Fruit fly (Drosophila melanogaster) whole organism, embryonic: ENCODE results near the gene mld.
A peak's percentile ranks its signal among the peaks of the same experiment; 100 is the strongest.

Experiments
- ATbp ChIP-seq: fragments of 200-800 bp; sonication (Bioruptor generic); optimal IDR thresholded peaks from 2 replicates; lab custom pipeline; 2017; ENCODE audit warnings: missing biosample characterization, mild to moderate bottlenecking, missing genetic modification characterization, missing genetic modification reagents
- Antp ChIP-seq: fragments of 200-800 bp; sonication (Bioruptor generic); optimal IDR thresholded peaks from 3 replicates; lab custom pipeline; 2016; ENCODE audit warnings: missing biosample characterization, missing genetic modification characterization
- CG10147 ChIP-seq: fragments of 200-800 bp; sonication (Bioruptor generic); optimal IDR thresholded peaks from 2 replicates; lab custom pipeline; 2019; ENCODE audit warnings: missing biosample characterization, mild to moderate bottlenecking, missing genetic modification characterization, moderate library complexity
- CG10366 ChIP-seq: fragments of 200-800 bp; sonication (Bioruptor generic); IDR thresholded peaks from 2 replicates; pipeline ENCODE4 v1.3.6; 2022; ENCODE audit warnings: missing biosample characterization, missing genetic modification characterization
- CG13123 ChIP-seq: fragments of 200-800 bp; sonication (Bioruptor generic); optimal IDR thresholded peaks from 2 replicates; lab custom pipeline; 2016; ENCODE audit warnings: missing biosample characterization, missing genetic modification characterization
- CG15073 ChIP-seq: fragments of 200-800 bp; sonication (Bioruptor generic); optimal IDR thresholded peaks from 2 replicates; lab custom pipeline; 2016; ENCODE audit warnings: missing biosample characterization, missing genetic modification characterization
- CG2889 ChIP-seq: fragments of 200-800 bp; sonication (Bioruptor generic); IDR thresholded peaks from 3 replicates; pipeline ENCODE4 v1.3.6; 2022; ENCODE audit warnings: missing biosample characterization, missing genetic modification characterization
- CG3065 ChIP-seq: fragments of 200-800 bp; sonication (Bioruptor generic); optimal IDR thresholded peaks from 2 replicates; lab custom pipeline; 2016; ENCODE audit warnings: missing biosample characterization, missing genetic modification characterization
- CG4617 ChIP-seq: fragments of 200-800 bp; sonication (Bioruptor generic); optimal IDR thresholded peaks from 3 replicates; lab custom pipeline; 2016; ENCODE audit warnings: missing biosample characterization, missing genetic modification characterization, borderline replicate concordance
- CG6765 ChIP-seq: fragments of 200-800 bp; sonication (Bioruptor generic); optimal IDR thresholded peaks from 3 replicates; lab custom pipeline; 2017; ENCODE audit warnings: missing biosample characterization, mild to moderate bottlenecking, missing genetic modification characterization
- CG7839 ChIP-seq: fragments of 200-800 bp; sonication (Bioruptor generic); optimal IDR thresholded peaks from 3 replicates; lab custom pipeline; 2018; ENCODE audit warnings: missing biosample characterization, mild to moderate bottlenecking, missing genetic modification characterization, moderate library complexity
- CG8290 ChIP-seq, 3 experiments: fragments of 200-800 bp; sonication (Bioruptor generic); optimal IDR thresholded peaks; 2 replicates each; lab custom pipeline; 2016 to 2019; ENCODE audit warnings: missing biosample characterization in 3 of 3, missing genetic modification characterization in 3 of 3, mild to moderate bottlenecking in 2 of 3, moderate library complexity in 1 of 3
- CG8388 ChIP-seq: fragments of 200-800 bp; sonication (Bioruptor generic); optimal IDR thresholded peaks from 2 replicates; lab custom pipeline; 2019; ENCODE audit warnings: missing biosample characterization, mild to moderate bottlenecking, missing genetic modification characterization, moderate library complexity
- CG9609 ChIP-seq: fragments of 200-800 bp; sonication (Bioruptor generic); optimal IDR thresholded peaks from 3 replicates; lab custom pipeline; 2016; ENCODE audit warnings: missing biosample characterization, missing genetic modification characterization
- CG9797 ChIP-seq: fragments of 200-800 bp; sonication (Bioruptor generic); optimal IDR thresholded peaks from 3 replicates; lab custom pipeline; 2018; ENCODE audit warnings: missing biosample characterization, mild to moderate bottlenecking, missing genetic modification characterization
- D ChIP-seq, 2 experiments: fragments of 200-800 bp in 1 of 2; fragments of >200 bp in 1 of 2; sonication (Bioruptor generic) in 1 of 2; optimal IDR thresholded peaks; 2 replicates in 1 of 2; 3 replicates in 1 of 2; lab custom pipeline; 2017; ENCODE audit warnings: mild to moderate bottlenecking in 1 of 2, missing biosample characterization in 1 of 2, missing genetic modification characterization in 1 of 2, missing genetic modification reagents in 1 of 2
- Dfd ChIP-seq, 2 experiments: fragments of >200 bp; optimal IDR thresholded peaks; 2 replicates each; lab custom pipeline; 2017; ENCODE audit warnings: missing biosample characterization in 2 of 2, missing genetic modification characterization in 2 of 2
- HLH3B ChIP-seq: fragments of 200-800 bp; sonication (Bioruptor generic); IDR thresholded peaks from 2 replicates; pipeline ENCODE4 v1.3.6; 2022; ENCODE audit warnings: missing biosample characterization, missing genetic modification characterization
- Hand ChIP-seq: fragments of 200-800 bp; sonication (Bioruptor generic); optimal IDR thresholded peaks from 2 replicates; lab custom pipeline; 2017; ENCODE audit warnings: mild to moderate bottlenecking, missing biosample characterization, missing genetic modification reagents, missing genetic modification characterization
- Hmr ChIP-seq: fragments of 200-800 bp; sonication (Bioruptor generic); optimal IDR thresholded peaks from 3 replicates; lab custom pipeline; 2017; ENCODE audit warnings: mild to moderate bottlenecking, missing biosample characterization, missing genetic modification reagents, missing genetic modification characterization
- Lpt ChIP-seq: fragments of >200 bp; optimal IDR thresholded peaks from 2 replicates; lab custom pipeline; 2018; ENCODE audit warnings: missing biosample characterization, missing genetic modification characterization
- Max ChIP-seq: fragments of 200-800 bp; sonication (Bioruptor generic); optimal IDR thresholded peaks from 2 replicates; lab custom pipeline; 2016; ENCODE audit warnings: missing biosample characterization, mild to moderate bottlenecking, missing genetic modification characterization
- Neu2 ChIP-seq: fragments of 200-800 bp; sonication (Bioruptor generic); optimal IDR thresholded peaks from 3 replicates; lab custom pipeline; 2016; ENCODE audit warnings: missing biosample characterization, missing genetic modification characterization, borderline replicate concordance
- NfI ChIP-seq: fragments of 200-800 bp; sonication (Bioruptor generic); optimal IDR thresholded peaks from 3 replicates; lab custom pipeline; 2018; ENCODE audit warnings: missing biosample characterization, mild to moderate bottlenecking, missing genetic modification characterization, moderate library complexity
- Poxn ChIP-seq: fragments of 200-800 bp; sonication (Bioruptor generic); IDR thresholded peaks from 2 replicates; pipeline ENCODE4 v1.3.6; 2022; ENCODE audit warnings: missing biosample characterization, missing genetic modification characterization
- Sin3A ChIP-seq: fragments of >200 bp; optimal IDR thresholded peaks from 2 replicates; lab custom pipeline; 2018
- TFAM ChIP-seq: fragments of 200-800 bp; sonication (Bioruptor generic); optimal IDR thresholded peaks from 2 replicates; lab custom pipeline; 2017; ENCODE audit warnings: missing biosample characterization, missing genetic modification characterization, inconsistent platforms
- abd-A ChIP-seq: fragments of 200-800 bp; sonication (Bioruptor generic); optimal IDR thresholded peaks from 3 replicates; lab custom pipeline; 2019; ENCODE audit warnings: missing biosample characterization, mild to moderate bottlenecking, missing genetic modification characterization, moderate library complexity
- ac ChIP-seq: fragments of 200-800 bp; sonication (Bioruptor generic); optimal IDR thresholded peaks from 3 replicates; lab custom pipeline; 2017; ENCODE audit warnings: missing biosample characterization, mild to moderate bottlenecking, missing genetic modification characterization
- bigmax ChIP-seq: fragments of 200-800 bp; sonication (Bioruptor generic); optimal IDR thresholded peaks from 2 replicates; lab custom pipeline; 2018; ENCODE audit warnings: missing biosample characterization, mild to moderate bottlenecking, missing genetic modification characterization
- bsh ChIP-seq, 2 experiments: fragments of 200-800 bp; sonication (Bioruptor generic); optimal IDR thresholded peaks; 2 replicates each; lab custom pipeline; 2017 to 2018; ENCODE audit warnings: mild to moderate bottlenecking in 2 of 2, missing biosample characterization in 2 of 2, missing genetic modification characterization in 2 of 2, moderate library complexity in 1 of 2
- cad ChIP-seq: fragments of >200 bp; optimal IDR thresholded peaks from 2 replicates; lab custom pipeline; 2017; ENCODE audit warnings: missing biosample characterization, missing genetic modification characterization
- cas ChIP-seq: fragments of 200-800 bp; sonication (Bioruptor generic); IDR thresholded peaks from 2 replicates; pipeline ENCODE4 v1.3.6; 2022; ENCODE audit warnings: missing biosample characterization, missing genetic modification characterization
- caup ChIP-seq: fragments of 200-800 bp; sonication (Bioruptor generic); optimal IDR thresholded peaks from 3 replicates; lab custom pipeline; 2017; ENCODE audit warnings: missing biosample characterization, mild to moderate bottlenecking, missing genetic modification characterization, moderate library complexity; ENCODE audit not compliant: severe bottlenecking
- croc ChIP-seq: fragments of 200-800 bp; sonication (Bioruptor generic); conservative IDR thresholded peaks from 3 replicates; pipeline ENCODE4 v1.3.6; 2022; ENCODE audit warnings: missing biosample characterization, missing genetic modification characterization
- dimm ChIP-seq: fragments of 200-800 bp; sonication (Bioruptor generic); IDR thresholded peaks from 2 replicates; pipeline ENCODE4 v1.3.6; 2022; ENCODE audit warnings: missing biosample characterization, missing genetic modification characterization
- eve ChIP-seq, 2 experiments: fragments of >200 bp; optimal IDR thresholded peaks; 2 replicates each; lab custom pipeline; 2017; ENCODE audit warnings: missing biosample characterization in 2 of 2, missing genetic modification characterization in 2 of 2
- fd102C ChIP-seq: fragments of 200-800 bp; sonication (Bioruptor generic); optimal IDR thresholded peaks from 2 replicates; lab custom pipeline; 2018; ENCODE audit warnings: missing biosample characterization, mild to moderate bottlenecking, missing genetic modification characterization, moderate library complexity
- fu2 ChIP-seq: fragments of 200-800 bp; sonication (Bioruptor generic); optimal IDR thresholded peaks from 2 replicates; lab custom pipeline; 2016; ENCODE audit warnings: missing biosample characterization, missing genetic modification characterization
- kah ChIP-seq: fragments of 200-800 bp; sonication (Bioruptor generic); optimal IDR thresholded peaks from 2 replicates; lab custom pipeline; 2018; ENCODE audit warnings: missing biosample characterization, mild to moderate bottlenecking, missing genetic modification characterization
- lab ChIP-seq: fragments of 200-800 bp; sonication (Bioruptor generic); optimal IDR thresholded peaks from 3 replicates; lab custom pipeline; 2017; ENCODE audit warnings: missing biosample characterization, missing genetic modification characterization, mild to moderate bottlenecking, moderate library complexity, missing genetic modification reagents
- lola ChIP-seq, 3 experiments: fragments of >200 bp in 2 of 3; fragments of 200-800 bp in 1 of 3; sonication (Bioruptor generic) in 1 of 3; optimal IDR thresholded peaks; 2 replicates each; lab custom pipeline; 2017 to 2019; ENCODE audit warnings: missing biosample characterization in 3 of 3, missing genetic modification characterization in 3 of 3, mild to moderate bottlenecking in 1 of 3, moderate library complexity in 1 of 3
- maf-S ChIP-seq: fragments of 200-800 bp; sonication (Bioruptor generic); optimal IDR thresholded peaks from 2 replicates; lab custom pipeline; 2016; ENCODE audit warnings: missing biosample characterization, missing genetic modification characterization
- org-1 ChIP-seq: fragments of 200-800 bp; sonication (Bioruptor generic); optimal IDR thresholded peaks from 2 replicates; lab custom pipeline; 2017; ENCODE audit warnings: missing biosample characterization, missing genetic modification characterization
- peb ChIP-seq: fragments of 200-800 bp; sonication (Bioruptor generic); IDR thresholded peaks from 2 replicates; pipeline ENCODE4 v1.3.6; 2022; ENCODE audit warnings: missing biosample characterization, missing genetic modification characterization
- pzg ChIP-seq: fragments of 200-800 bp; sonication (Bioruptor generic); optimal IDR thresholded peaks from 3 replicates; lab custom pipeline; 2018; ENCODE audit warnings: missing biosample characterization, mild to moderate bottlenecking, missing genetic modification characterization, moderate library complexity
- rib ChIP-seq: fragments of 200-800 bp; sonication (Bioruptor generic); IDR thresholded peaks from 2 replicates; pipeline ENCODE4 v1.3.6; 2022; ENCODE audit warnings: missing biosample characterization, missing genetic modification characterization
- sima ChIP-seq: fragments of 200-800 bp; sonication (Bioruptor generic); optimal IDR thresholded peaks from 2 replicates; lab custom pipeline; 2016; ENCODE audit warnings: missing biosample characterization, missing genetic modification characterization
- so ChIP-seq: fragments of 200-800 bp; sonication (Bioruptor generic); IDR thresholded peaks from 3 replicates; pipeline ENCODE4 v1.3.6; 2022; ENCODE audit warnings: missing biosample characterization, missing genetic modification characterization
- tap ChIP-seq: fragments of 200-800 bp; optimal IDR thresholded peaks from 3 replicates; lab custom pipeline; 2019; ENCODE audit warnings: missing biosample characterization, mild to moderate bottlenecking, missing genetic modification characterization, moderate library complexity

Gene mld

dm6 chr3R:24625517-24625925 is 40.1 kb downstream of the mld start, which contains the start of the genes Syx18 and atl (continued):
- TF ChIP-seq Lpt: no peak
- no peak for TF ChIP-seq croc (GFP tag; lab: Robert Waterston, UW)
- TF ChIP-seq CG13123 (GFP tag; lab: Kevin White, UChicago): no peak
- TF ChIP-seq Dfd (GFP tag; optimal IDR thresholded peaks at IDR 0.05; lab: Kevin White, UChicago): no peak
- peak; percentile 99 for TF ChIP-seq pzg
- no peak for TF ChIP-seq so (GFP tag; lab: Robert Waterston, UW)
- TF ChIP-seq D (optimal IDR thresholded peaks at IDR 0.05; lab: Kevin White, UChicago): peak; percentile 82
- no peak for TF ChIP-seq D (GFP tag; optimal IDR thresholded peaks at IDR 0.05; lab: Kevin White, UChicago)
- peak in 1 of 2 experiments; percentile 10 for TF ChIP-seq bsh (GFP tag; optimal IDR thresholded peaks at IDR 0.05; lab: Kevin White, UChicago)
- no peak for TF ChIP-seq rib (GFP tag; lab: Robert Waterston, UW)
- TF ChIP-seq sima (GFP tag; lab: Kevin White, UChicago): no peak
- TF ChIP-seq bigmax (GFP tag; lab: Kevin White, UChicago): peak; percentile 6
- TF ChIP-seq CG7839 (tag; lab: Kevin White, UChicago): no peak
- peak; percentile 31 for TF ChIP-seq lab
- TF ChIP-seq fd102C (GFP tag; lab: Kevin White, UChicago): no peak
- TF ChIP-seq CG3065 (GFP tag; lab: Kevin White, UChicago): no peak
- TF ChIP-seq CG9609 (GFP tag; lab: Kevin White, UChicago): peak; percentile 3
- TF ChIP-seq CG8388: no peak
- no peak for TF ChIP-seq Antp (GFP tag; lab: Kevin White, UChicago)
- TF ChIP-seq Poxn: no peak
- no peak for TF ChIP-seq Hand (GFP tag; lab: Kevin White, UChicago)
- no peak for TF ChIP-seq CG2889 (GFP tag; lab: Robert Waterston, UW)
- TF ChIP-seq Hmr (GFP tag; lab: Kevin White, UChicago): peak; percentile 75
- TF ChIP-seq caup (GFP tag; lab: Kevin White, UChicago): peak; percentile 23
- TF ChIP-seq Neu2: no peak
- TF ChIP-seq Max (GFP tag; lab: Kevin White, UChicago): peak; percentile 3
- TF ChIP-seq NfI (GFP tag; lab: Kevin White, UChicago): peak; percentile 5
- no peak for TF ChIP-seq CG10366 (GFP tag; lab: Robert Waterston, UW)
- no peak for TF ChIP-seq CG15073 (GFP tag; lab: Kevin White, UChicago)
- peak; percentile 78 for TF ChIP-seq Sin3A
- TF ChIP-seq CG9797 (GFP tag; lab: Kevin White, UChicago): peak; percentile 100
- no peak for TF ChIP-seq HLH3B (GFP tag; lab: Robert Waterston, UW)
- TF ChIP-seq ATbp: no peak
- no peak for TF ChIP-seq cad
- TF ChIP-seq CG10147 (GFP tag; lab: Kevin White, UChicago): no peak
- TF ChIP-seq org-1 (GFP tag; lab: Kevin White, UChicago): no peak
- TF ChIP-seq lola (GFP tag; optimal IDR thresholded peaks at IDR 0.05; lab: Kevin White, UChicago): no peak
- TF ChIP-seq abd-A: no peak
- no peak for TF ChIP-seq cas
- TF ChIP-seq peb (GFP tag; lab: Robert Waterston, UW): no peak
- TF ChIP-seq CG8290 (GFP tag; optimal IDR thresholded peaks at IDR 0.05; lab: Kevin White, UChicago): no peak
- TF ChIP-seq CG8290 (tag; optimal IDR thresholded peaks at IDR 0.05; lab: Kevin White, UChicago): no peak
- no peak for TF ChIP-seq eve (GFP tag; optimal IDR thresholded peaks at IDR 0.05; lab: Kevin White, UChicago)
- TF ChIP-seq CG4617 (GFP tag; lab: Kevin White, UChicago): peak; percentile 97
- no peak for TF ChIP-seq TFAM (GFP tag; lab: Kevin White, UChicago)
- no peak for TF ChIP-seq maf-S (GFP tag; lab: Kevin White, UChicago)
- TF ChIP-seq fu2 (GFP tag; lab: Kevin White, UChicago): no peak
- TF ChIP-seq tap: no peak
- TF ChIP-seq kah (GFP tag; lab: Kevin White, UChicago): no peak
- no peak for TF ChIP-seq dimm (GFP tag; lab: Robert Waterston, UW)
- TF ChIP-seq ac (GFP tag; lab: Kevin White, UChicago): no peak
- TF ChIP-seq CG6765 (GFP tag; lab: Kevin White, UChicago): no peak
